Worm (Caenorhabditis elegans): ENCODE measurements around the gene R03C1.1.

The R03C1.1 gene

ce11 chrII:14919148-14919755 lies 9.0 kb upstream of the R03C1.1 start, which contains the start of gene pde-3:
Gene pde-3 (plus strand): TSS chrII:14919705.
- TF ChIP-seq nhr-10 (tag; optimal IDR thresholded peaks at IDR 0.05) (no peak), aha-1 (tag) (peak; percentile 63)

ce11 chrII:14916848-14917247 lies 6.6 kb upstream of the R03C1.1 start:
- peak; percentile 5 for TF ChIP-seq hlh-11 (tag; optimal IDR thresholded peaks at IDR 0.05)
- no peak for TF ChIP-seq vab-7 (GFP tag; IDR thresholded peaks at IDR 0.05)

ce11 chrII:14907719-14908118 lies 2.5 kb downstream of the R03C1.1 start:
- TF ChIP-seq tra-1 (GFP tag; IDR thresholded peaks at IDR 0.05) = no peak
- no peak for TF ChIP-seq nhr-25 (tag; optimal IDR thresholded peaks at IDR 0.05; ENCODE audit: borderline replicate concordance, insufficient read depth)
- 0 out of 2 replicates have a peak, but pooled peaks have one; percentile 56 for TF ChIP-seq dmd-8 (GFP tag; IDR thresholded peaks at IDR 0.05)
- no peak for TF ChIP-seq lin-15B (tag; optimal IDR thresholded peaks at IDR 0.05)
- TF ChIP-seq nhr-76 (tag; optimal IDR thresholded peaks at IDR 0.05) = no peak
- TF ChIP-seq F26F4.8 (GFP tag; conservative IDR thresholded peaks at IDR 0.05) = no peak
- TF ChIP-seq pha-4 (GFP tag; IDR thresholded peaks at IDR 0.05) = no peak
- no peak for TF ChIP-seq pha-4 (tag; optimal IDR thresholded peaks at IDR 0.05)
- TF ChIP-seq lsy-2 (tag; optimal IDR thresholded peaks at IDR 0.05) = no peak
- no peak for TF ChIP-seq lir-3 (tag; optimal IDR thresholded peaks at IDR 0.05)
- no peak for TF ChIP-seq ceh-28 (tag; optimal IDR thresholded peaks at IDR 0.05)
- peak; percentile 50 for TF ChIP-seq aha-1 (tag)
- no peak for TF ChIP-seq ztf-11 (tag; optimal IDR thresholded peaks at IDR 0.05)

- TF ChIP-seq set-16 (GFP tag; IDR thresholded peaks at IDR 0.05) (peak; percentile 57), F44E2.7 (GFP tag; IDR thresholded peaks at IDR 0.05) (no peak), aha-1 (tag) (peak; percentile 80)
These were observed 5.6 kb downstream of the R03C1.1 start for ce11 chrII:14904635-14905034.

- TF ChIP-seq rbr-2 (tag; optimal IDR thresholded peaks at IDR 0.05) = no peak
- TF ChIP-seq unc-62 (GFP tag; optimal IDR thresholded peaks at IDR 0.05 in 1 of 2) = peak in 1 of 2 experiments; percentile 78
- TF ChIP-seq unc-62 (tag; optimal IDR thresholded peaks at IDR 0.05) = no peak
These were observed 6.6 kb downstream of the R03C1.1 start for ce11 chrII:14903611-14904010.

ce11 chrII:14902193-14902592 lies 8.0 kb downstream of the R03C1.1 start, which contains the start of gene cog-1:
Gene cog-1 (plus strand): TSS chrII:14902493.
- TF ChIP-seq zfp-2 (tag; optimal IDR thresholded peaks at IDR 0.05) (no peak), hmg-1.1 (GFP tag; IDR thresholded peaks at IDR 0.05) (no peak), gei-8 (GFP tag; optimal IDR thresholded peaks at IDR 0.05) (no peak), ceh-20 (GFP tag; IDR thresholded peaks at IDR 0.05) (no peak), T20F7.1 (GFP tag; optimal IDR thresholded peaks at IDR 0.05) (no peak), lir-3 (tag; optimal IDR thresholded peaks at IDR 0.05) (no peak), ceh-62 (tag; optimal IDR thresholded peaks at IDR 0.05) (no peak), ztf-11 (tag; optimal IDR thresholded peaks at IDR 0.05) (no peak), vab-7 (GFP tag; IDR thresholded peaks at IDR 0.05) (no peak)

ce11 chrII:14896503-14896902 lies 13.7 kb downstream of the R03C1.1 start:
- no peak for TF ChIP-seq dmd-6 (GFP tag; IDR thresholded peaks at IDR 0.05)
- TF ChIP-seq dmd-9 (GFP tag; IDR thresholded peaks at IDR 0.05) = 0 out of 2 replicates have a peak, but pooled peaks have one; percentile 6
